Worm (Caenorhabditis elegans) whole organism, L4 larva: ENCODE results near the gene W06G6.10.
"Not testable (repeated sequence)": the region's sequence is repeated elsewhere in the genome, so short reads cannot be mapped to it uniquely, and the experiment has no call there.

Experiments
- nhr-11 ChIP-seq: fragments of 150-350 bp; optimal IDR thresholded peaks from 2 replicates; lab custom pipeline; 2014; ENCODE audit warnings: missing biosample characterization, missing genetic modification characterization
- nhr-111 ChIP-seq: fragments of 200-800 bp; sonication (Bioruptor generic); optimal IDR thresholded peaks from 2 replicates; lab custom pipeline; 2018; ENCODE audit warnings: mild to moderate bottlenecking, missing genetic modification characterization, missing compliant biosample characterization
- nhr-76 ChIP-seq: fragments of 150-350 bp; optimal IDR thresholded peaks from 2 replicates; lab custom pipeline; 2014; ENCODE audit warnings: missing biosample characterization, missing genetic modification characterization
- pqm-1 ChIP-seq: sonication (generic microtip); optimal IDR thresholded peaks from 2 replicates; lab custom pipeline; 2017; ENCODE audit warnings: missing biosample characterization, missing genetic modification characterization
- set-16 ChIP-seq: fragments of 200-800 bp; sonication (Bioruptor generic); IDR thresholded peaks from 2 replicates; pipeline ENCODE4 v1.3.6; 2022; ENCODE audit warnings: missing genetic modification reagents, missing genetic modification characterization, missing compliant biosample characterization
- zip-2 ChIP-seq: fragments of 150-350 bp; optimal IDR thresholded peaks from 2 replicates; lab custom pipeline; 2014; ENCODE audit warnings: missing biosample characterization, missing genetic modification characterization

- not testable (repeated sequence) for TF ChIP-seq set-16 (GFP tag; lab: Robert Waterston, UW); nhr-111 (GFP tag; lab: Kevin White, UChicago); zip-2 (tag; lab: Kevin White, UChicago); nhr-76 (tag; lab: Kevin White, UChicago); pqm-1 (tag; lab: Kevin White, UChicago); nhr-11
Measured at ce11 chrV:16654242-16654641, 7.2 kb upstream of the W06G6.10 start, which contains the start of gene W06G6.15.
